Worm (Caenorhabditis elegans) whole organism, L4/young adult: ENCODE results near the gene nspg-11.

ENCODE experiments used
- W03F9.2 ChIP-seq: fragments of 150-350 bp; optimal IDR thresholded peaks from 2 replicates; lab custom pipeline; 2014; ENCODE audit warnings: missing biosample characterization, missing genetic modification characterization
- dao-5 ChIP-seq: sonication (generic microtip); optimal IDR thresholded peaks from 2 replicates; lab custom pipeline; 2016; ENCODE audit warnings: missing genotype, missing genetic modification characterization, moderate library complexity, missing compliant biosample characterization
- him-1 ChIP-seq: sonication (generic microtip); optimal IDR thresholded peaks from 2 replicates; lab custom pipeline; 2016; ENCODE audit warnings: missing genotype, missing genetic modification reagents, missing genetic modification characterization, missing compliant biosample characterization

ce11 chrIV:9320023-9320422 is 3.9 kb downstream of the nspg-11 start:
- TF ChIP-seq dao-5 (tag; lab: Kevin White, UChicago) (no peak), W03F9.2 (tag; lab: Kevin White, UChicago) (no peak), him-1 (tag; lab: Kevin White, UChicago) (no peak)
